Fruit fly (Drosophila melanogaster) whole organism, prepupa: ENCODE data around the gene CG6154.
A peak's percentile ranks its signal among the peaks of the same experiment; 100 is the strongest.

ENCODE experiments used
- CG3919 ChIP-seq: fragments of 200-800 bp; sonication (Bioruptor generic); optimal IDR thresholded peaks from 3 replicates; lab custom pipeline; 2016; ENCODE audit warnings: missing biosample characterization, missing genetic modification characterization
- CG6163 ChIP-seq: fragments of 200-800 bp; sonication (Bioruptor generic); IDR thresholded peaks from 3 replicates; pipeline ENCODE4 v1.3.6; 2022; ENCODE audit warnings: missing biosample characterization, missing genetic modification characterization
- CG6854 ChIP-seq: fragments of 200-800 bp; sonication (Bioruptor generic); optimal IDR thresholded peaks from 2 replicates; lab custom pipeline; 2017; ENCODE audit warnings: missing biosample characterization, mild to moderate bottlenecking, missing genetic modification characterization
- Eip78C ChIP-seq: fragments of 200-800 bp; sonication (Bioruptor generic); peaks from one replicate; lab custom pipeline; 2016; ENCODE audit warnings: missing biosample characterization, missing genetic modification characterization
- Gug ChIP-seq: fragments of 200-800 bp; sonication (Bioruptor generic); IDR thresholded peaks from 2 replicates; pipeline ENCODE4 v1.3.6; 2022; ENCODE audit warnings: missing biosample characterization, missing genetic modification characterization
- Hr38 ChIP-seq: sonication (Bioruptor generic); optimal IDR thresholded peaks from 2 replicates; lab custom pipeline; 2016; ENCODE audit warnings: missing biosample characterization, missing genetic modification characterization
- Hr4 ChIP-seq: fragments of 200-800 bp; sonication (Bioruptor generic); optimal IDR thresholded peaks from 3 replicates; lab custom pipeline; 2016; ENCODE audit warnings: missing biosample characterization, missing genetic modification characterization
- Met ChIP-seq: fragments of 200-800 bp; sonication (Bioruptor generic); optimal IDR thresholded peaks from 3 replicates; lab custom pipeline; 2016; ENCODE audit warnings: missing biosample characterization, missing genetic modification characterization
- vri ChIP-seq: fragments of 200-800 bp; sonication (Bioruptor generic); optimal IDR thresholded peaks from 3 replicates; lab custom pipeline; 2016; ENCODE audit warnings: missing biosample characterization, mild to moderate bottlenecking, missing genetic modification characterization

DNA sequence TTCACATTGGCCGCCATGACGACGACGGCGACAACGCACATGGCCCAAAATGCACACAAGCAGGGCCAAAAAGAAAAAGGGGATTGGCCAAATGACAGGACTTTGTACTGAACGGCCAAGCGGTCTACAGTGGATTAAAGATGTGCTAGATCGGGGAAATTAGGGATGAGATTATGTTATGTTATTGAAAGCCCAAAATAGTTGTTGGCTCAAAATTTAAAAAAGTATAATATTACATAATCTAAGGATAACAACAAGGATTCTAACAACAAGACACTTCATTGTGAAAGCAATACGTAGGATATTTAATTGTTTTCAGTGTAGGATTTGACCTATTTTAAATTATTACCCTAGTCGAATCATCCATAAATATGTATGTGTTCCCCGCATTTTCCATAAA is 10.7 kb upstream of the CG6154 start:
- TF ChIP-seq CG6854 (GFP tag; lab: Kevin White, UChicago) (no peak), Hr38 (GFP tag; lab: Kevin White, UChicago) (no peak), Gug (GFP tag; lab: Robert Waterston, UW) (no peak), CG6163 (GFP tag; lab: Robert Waterston, UW) (no peak), CG3919 (no peak), Met (no peak), Eip78C (GFP tag; lab: Kevin White, UChicago) (peak; percentile 52), Hr4 (GFP tag; lab: Kevin White, UChicago) (no peak), vri (GFP tag; lab: Kevin White, UChicago) (no peak)
